Fruit fly (Drosophila melanogaster) whole organism, adult: ENCODE data around the gene Rheb.

Source experiments
- CG11617 ChIP-seq: fragments of 200-800 bp; sonication (Bioruptor generic); optimal IDR thresholded peaks from 2 replicates; lab custom pipeline; 2017; ENCODE audit warnings: mild to moderate bottlenecking, missing biosample characterization, missing genetic modification reagents, missing genetic modification characterization
- CG5204 ChIP-seq: fragments of 200-800 bp; sonication (Bioruptor generic); optimal IDR thresholded peaks from 2 replicates; lab custom pipeline; 2016; ENCODE audit warnings: missing biosample characterization, missing genetic modification characterization
- CG7045 ChIP-seq: fragments of 200-800 bp; sonication (Bioruptor generic); optimal IDR thresholded peaks from 2 replicates; lab custom pipeline; 2017; ENCODE audit warnings: missing biosample characterization, mild to moderate bottlenecking, missing genetic modification characterization
- Crg-1 ChIP-seq: fragments of 200-800 bp; sonication (Bioruptor generic); optimal IDR thresholded peaks from 2 replicates; lab custom pipeline; 2016; ENCODE audit warnings: missing biosample characterization, missing genetic modification characterization
- bab1 ChIP-seq: fragments of 200-800 bp; sonication (Bioruptor generic); optimal IDR thresholded peaks from 3 replicates; lab custom pipeline; 2019; ENCODE audit warnings: missing biosample characterization, mild to moderate bottlenecking, missing genetic modification characterization, moderate library complexity
- cic ChIP-seq: fragments of 200-800 bp; sonication (Bioruptor generic); optimal IDR thresholded peaks from 2 replicates; lab custom pipeline; 2017; ENCODE audit warnings: missing biosample characterization, mild to moderate bottlenecking, missing genetic modification characterization, moderate library complexity
- cnc ChIP-seq, 2 experiments: fragments of >200 bp; optimal IDR thresholded peaks; 2 replicates each; lab custom pipeline; 2017
- kay ChIP-seq: fragments of 200-800 bp; sonication (Bioruptor generic); peaks from one replicate; lab custom pipeline; 2016; ENCODE audit warnings: missing biosample characterization, missing genetic modification characterization, borderline replicate concordance
- pad ChIP-seq: fragments of 200-800 bp; sonication (Bioruptor generic); optimal IDR thresholded peaks from 3 replicates; lab custom pipeline; 2017; ENCODE audit warnings: missing biosample characterization, missing genetic modification characterization, mild to moderate bottlenecking, moderate library complexity, missing genetic modification reagents
- tj ChIP-seq: fragments of 200-800 bp; sonication (Bioruptor generic); optimal IDR thresholded peaks from 3 replicates; lab custom pipeline; 2017; ENCODE audit warnings: missing biosample characterization, mild to moderate bottlenecking, missing genetic modification characterization, moderate library complexity
- toe ChIP-seq: fragments of 200-800 bp; sonication (Bioruptor generic); optimal IDR thresholded peaks from 2 replicates; lab custom pipeline; 2016; ENCODE audit warnings: missing biosample characterization, missing genetic modification characterization

- peak; percentile 10 for TF ChIP-seq tj
- TF ChIP-seq CG5204 (GFP tag; lab: Kevin White, UChicago) = no peak
- no peak for TF ChIP-seq cnc (optimal IDR thresholded peaks at IDR 0.05; lab: Kevin White, UChicago)
- no peak for TF ChIP-seq CG7045 (GFP tag; lab: Kevin White, UChicago)
- TF ChIP-seq CG11617 (GFP tag; lab: Kevin White, UChicago) = peak; percentile 49
- TF ChIP-seq Crg-1 (GFP tag; lab: Kevin White, UChicago) = no peak
- TF ChIP-seq toe = no peak
- TF ChIP-seq kay (GFP tag; lab: Kevin White, UChicago) = no peak
- no peak for TF ChIP-seq bab1
- peak; percentile 23 for TF ChIP-seq pad
- peak; percentile 21 for TF ChIP-seq cic (GFP tag; lab: Kevin White, UChicago)
Observed at dm6 chr3R:5591398-5591853, 22.7 kb downstream of the Rheb start, which contains the start of the genes noi and Vha26.
